Worm (Caenorhabditis elegans) whole organism, L2 larva: ENCODE measurements around the gene srz-70.

ENCODE experiments used
- F13H6.1 ChIP-seq: sonication (generic microtip); optimal IDR thresholded peaks from 2 replicates; lab custom pipeline; 2016; ENCODE audit warnings: missing genetic modification characterization, missing compliant biosample characterization
- R02D3.7 ChIP-seq: fragments of 150-350 bp; optimal IDR thresholded peaks from 2 replicates; lab custom pipeline; 2014; ENCODE audit warnings: missing biosample characterization, missing genetic modification characterization
- ZK546.5 ChIP-seq: sonication (generic microtip); optimal IDR thresholded peaks from 2 replicates; lab custom pipeline; 2017; ENCODE audit warnings: missing biosample characterization, missing genetic modification characterization
- alr-1 ChIP-seq: fragments of 150-350 bp; optimal IDR thresholded peaks from 2 replicates; lab custom pipeline; 2014; ENCODE audit warnings: missing biosample characterization, missing genetic modification characterization
- aly-2 ChIP-seq: fragments of 150-350 bp; optimal IDR thresholded peaks from 2 replicates; lab custom pipeline; 2014; ENCODE audit warnings: missing biosample characterization, missing genetic modification characterization
- ama-1 ChIP-seq: fragments of 150-350 bp; optimal IDR thresholded peaks from 2 replicates; lab custom pipeline; 2018; ENCODE audit warnings: inconsistent platforms
- blmp-1 ChIP-seq: sonication (generic microtip); optimal IDR thresholded peaks from 2 replicates; lab custom pipeline; 2017; ENCODE audit warnings: missing genetic modification characterization, mild to moderate bottlenecking, missing compliant biosample characterization, antibody characterized with exemption, moderate library complexity; ENCODE audit not compliant: insufficient read depth
- ceh-16 ChIP-seq: fragments of 150-350 bp; optimal IDR thresholded peaks from 2 replicates; lab custom pipeline; 2014; ENCODE audit warnings: missing biosample characterization, missing genetic modification characterization
- crh-2 ChIP-seq: sonication (generic microtip); optimal IDR thresholded peaks from 2 replicates; lab custom pipeline; 2017; ENCODE audit warnings: missing biosample characterization, missing genetic modification characterization
- dmd-4 ChIP-seq: sonication (generic microtip); optimal IDR thresholded peaks from 2 replicates; lab custom pipeline; 2017; ENCODE audit warnings: missing biosample characterization, missing genetic modification characterization
- egl-27 ChIP-seq: sonication (generic microtip); optimal IDR thresholded peaks from 3 replicates; lab custom pipeline; 2017; ENCODE audit warnings: missing biosample characterization, missing genetic modification reagents, missing genetic modification characterization
- elt-1 ChIP-seq: fragments of 150-350 bp; optimal IDR thresholded peaks from 2 replicates; lab custom pipeline; 2014; ENCODE audit warnings: missing biosample characterization, missing genetic modification characterization
- elt-3 ChIP-seq: sonication (generic microtip); optimal IDR thresholded peaks from 2 replicates; lab custom pipeline; 2017; ENCODE audit warnings: missing biosample characterization, missing genetic modification characterization
- fos-1 ChIP-seq: fragments of 150-350 bp; optimal IDR thresholded peaks from 2 replicates; lab custom pipeline; 2014; ENCODE audit warnings: missing biosample characterization, missing genetic modification characterization
- lin-11 ChIP-seq: fragments of 150-350 bp; sonication (generic microtip); optimal IDR thresholded peaks from 2 replicates; lab custom pipeline; 2014; ENCODE audit warnings: missing biosample characterization, missing genetic modification characterization, inconsistent platforms, mixed read lengths
- lin-13 ChIP-seq: fragments of 150-350 bp; optimal IDR thresholded peaks from 2 replicates; lab custom pipeline; 2014; ENCODE audit warnings: missing biosample characterization, missing genetic modification reagents, missing genetic modification characterization
- lin-39 ChIP-seq: fragments of 150-350 bp; optimal IDR thresholded peaks from 2 replicates; lab custom pipeline; 2014; ENCODE audit warnings: missing biosample characterization, missing genetic modification reagents, missing genetic modification characterization
- lsy-2 ChIP-seq, 2 experiments: fragments of 150-350 bp in 1 of 2; sonication (generic microtip) in 1 of 2; optimal IDR thresholded peaks; 2 replicates each; lab custom pipeline; 2014 to 2017; ENCODE audit warnings: missing biosample characterization in 2 of 2, missing genetic modification characterization in 2 of 2
- mbf-1 ChIP-seq: sonication (generic microtip); optimal IDR thresholded peaks from 2 replicates; lab custom pipeline; 2017; ENCODE audit warnings: missing biosample characterization, missing genetic modification characterization
- mdl-1 ChIP-seq, 2 experiments: fragments of 150-350 bp in 1 of 2; sonication (generic microtip) in 1 of 2; optimal IDR thresholded peaks; 2 replicates each; lab custom pipeline; 2017; ENCODE audit warnings: missing biosample characterization in 2 of 2, missing genetic modification characterization in 2 of 2
- nhr-11 ChIP-seq: fragments of 150-350 bp; optimal IDR thresholded peaks from 2 replicates; lab custom pipeline; 2014; ENCODE audit warnings: missing biosample characterization, missing genetic modification characterization
- nhr-129 ChIP-seq: fragments of 150-350 bp; optimal IDR thresholded peaks from 2 replicates; lab custom pipeline; 2014; ENCODE audit warnings: missing biosample characterization, missing genetic modification characterization
- nhr-21 ChIP-seq: fragments of 150-350 bp; optimal IDR thresholded peaks from 2 replicates; lab custom pipeline; 2014; ENCODE audit warnings: missing biosample characterization, missing genetic modification characterization
- nhr-23 ChIP-seq: fragments of 150-350 bp; optimal IDR thresholded peaks from 2 replicates; lab custom pipeline; 2014; ENCODE audit warnings: missing biosample characterization, missing genetic modification reagents, missing genetic modification characterization
- nhr-237 ChIP-seq: fragments of 150-350 bp; optimal IDR thresholded peaks from 2 replicates; lab custom pipeline; 2014; ENCODE audit warnings: missing biosample characterization, missing genetic modification characterization
- nhr-25 ChIP-seq: fragments of 150-350 bp; sonication (generic microtip); optimal IDR thresholded peaks from 3 replicates; lab custom pipeline; 2014; ENCODE audit warnings: missing biosample characterization, missing genetic modification characterization
- nhr-77 ChIP-seq: fragments of 150-350 bp; optimal IDR thresholded peaks from 2 replicates; lab custom pipeline; 2014; ENCODE audit warnings: missing biosample characterization, missing genetic modification characterization
- peb-1 ChIP-seq: fragments of 150-350 bp; optimal IDR thresholded peaks from 2 replicates; lab custom pipeline; 2014; ENCODE audit warnings: missing biosample characterization, missing genetic modification characterization
- sem-4 ChIP-seq: fragments of 150-350 bp; optimal IDR thresholded peaks from 2 replicates; lab custom pipeline; 2014; ENCODE audit warnings: missing biosample characterization, missing genetic modification reagents, missing genetic modification characterization
- skn-1 ChIP-seq: sonication (generic microtip); optimal IDR thresholded peaks from 2 replicates; lab custom pipeline; 2017; ENCODE audit warnings: missing biosample characterization, missing genetic modification characterization
- sma-3 ChIP-seq: sonication (generic microtip); optimal IDR thresholded peaks from 2 replicates; lab custom pipeline; 2016; ENCODE audit warnings: missing genetic modification reagents, missing genetic modification characterization, missing compliant biosample characterization
- sma-9 ChIP-seq, 2 experiments: fragments of 150-350 bp in 1 of 2; sonication (generic microtip) in 1 of 2; optimal IDR thresholded peaks; 2 replicates each; lab custom pipeline; 2014 to 2016; ENCODE audit warnings: missing genetic modification characterization in 2 of 2, mild to moderate bottlenecking in 1 of 2, missing biosample characterization in 1 of 2, missing compliant biosample characterization in 1 of 2, missing genetic modification reagents in 1 of 2, moderate library complexity in 1 of 2
- snpc-4 ChIP-seq: fragments of 150-350 bp; optimal IDR thresholded peaks from 2 replicates; lab custom pipeline; 2014; ENCODE audit warnings: missing biosample characterization, missing genetic modification characterization
- unc-39 ChIP-seq: fragments of 150-350 bp; optimal IDR thresholded peaks from 2 replicates; lab custom pipeline; 2014; ENCODE audit warnings: missing biosample characterization, missing genetic modification characterization
- unc-55 ChIP-seq: fragments of 150-350 bp; sonication (generic microtip); optimal IDR thresholded peaks from 3 replicates; lab custom pipeline; 2014; ENCODE audit warnings: missing biosample characterization, missing genetic modification reagents, missing genetic modification characterization
- unc-62 ChIP-seq: fragments of 150-350 bp; optimal IDR thresholded peaks from 2 replicates; lab custom pipeline; 2014; ENCODE audit warnings: missing biosample characterization, missing genetic modification reagents, missing genetic modification characterization
- zag-1 ChIP-seq: fragments of 150-350 bp; optimal IDR thresholded peaks from 2 replicates; lab custom pipeline; 2014; ENCODE audit warnings: missing biosample characterization, missing genetic modification characterization
- ztf-11 ChIP-seq: sonication (generic microtip); optimal IDR thresholded peaks from 2 replicates; lab custom pipeline; 2017; ENCODE audit warnings: missing biosample characterization, missing genetic modification characterization

Gene srz-70

DNA sequence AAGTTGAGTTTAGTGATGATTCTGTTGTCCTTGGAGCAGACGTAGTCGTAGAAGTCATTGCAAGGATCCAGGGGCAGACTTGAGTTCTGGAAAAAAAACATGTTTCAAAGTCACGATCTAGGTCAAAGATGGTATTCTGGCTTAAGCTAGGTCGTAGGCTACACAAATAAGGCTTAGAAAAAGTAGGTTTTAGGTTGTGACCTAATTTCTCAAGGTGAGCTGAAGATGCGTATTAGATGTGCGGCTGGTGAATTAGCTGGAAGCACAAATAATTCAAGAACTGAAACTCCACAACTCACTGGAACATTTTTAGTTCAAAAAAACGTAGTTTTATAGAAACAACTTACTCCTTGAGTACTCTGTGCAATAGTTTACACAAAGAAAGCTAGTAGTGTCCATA is 34.7 kb downstream of the srz-70 start, which contains the start of gene F09D12.2:
TSS of gene F09D12.2 (minus strand) at position 101 of the 400 bp plus-strand sequence.
- TF ChIP-seq R02D3.7, result no peak
- TF ChIP-seq peb-1 (tag; lab: Kevin White, UChicago), result no peak
- TF ChIP-seq skn-1 (tag; lab: Kevin White, UChicago), result no peak
- no peak for TF ChIP-seq nhr-129 (tag; lab: Kevin White, UChicago)
- TF ChIP-seq mbf-1 (tag; lab: Kevin White, UChicago), result no peak
- TF ChIP-seq ztf-11 (tag; lab: Kevin White, UChicago), result no peak
- TF ChIP-seq dmd-4 (tag; lab: Kevin White, UChicago), result no peak
- TF ChIP-seq elt-3 (tag; lab: Kevin White, UChicago), result no peak
- TF ChIP-seq zag-1 (tag; lab: Kevin White, UChicago), result no peak
- TF ChIP-seq aly-2 (tag; lab: Kevin White, UChicago), result no peak
- no peak for TF ChIP-seq crh-2 (tag; lab: Kevin White, UChicago)
- TF ChIP-seq unc-55 (GFP tag; lab: Kevin White, UChicago), result no peak
- TF ChIP-seq egl-27, result no peak
- no peak for TF ChIP-seq nhr-23
- no peak for TF ChIP-seq ama-1 (lab: Kevin White, UChicago)
- no peak for TF ChIP-seq lin-13 (GFP tag; lab: Kevin White, UChicago)
- no peak for TF ChIP-seq nhr-237 (tag; lab: Kevin White, UChicago)
- TF ChIP-seq mdl-1 (tag; optimal IDR thresholded peaks at IDR 0.05; lab: Kevin White, UChicago), result no peak
- TF ChIP-seq F13H6.1 (tag; lab: Kevin White, UChicago), result no peak
- TF ChIP-seq unc-62, result no peak
- TF ChIP-seq, all 48 proteins: peak for 0

DNA sequence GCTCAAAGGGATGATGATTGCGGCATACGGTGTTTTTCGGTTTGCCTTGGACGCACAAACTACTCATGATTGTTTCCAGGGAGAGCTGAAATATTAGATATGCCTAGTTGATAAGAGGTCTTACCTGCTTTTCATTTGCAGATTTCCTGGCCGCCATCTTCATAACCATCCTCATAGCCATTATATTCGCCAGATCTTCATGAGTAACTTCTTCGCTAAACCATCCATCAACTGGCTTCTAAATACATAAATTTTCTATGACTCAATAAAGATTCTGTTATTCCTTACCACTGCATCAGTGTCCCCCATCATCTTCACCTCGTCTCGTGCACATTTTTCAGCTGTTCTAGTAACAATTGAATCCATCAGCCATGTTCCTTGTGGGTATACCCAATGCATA is 36.3 kb downstream of the srz-70 start:
- TF ChIP-seq snpc-4 (tag; lab: Kevin White, UChicago) (no peak), lin-11 (tag; lab: Kevin White, UChicago) (no peak), peb-1 (tag; lab: Kevin White, UChicago) (no peak), nhr-25 (tag; lab: Kevin White, UChicago) (no peak), ceh-16 (tag; lab: Kevin White, UChicago) (no peak), nhr-129 (tag; lab: Kevin White, UChicago) (no peak), ZK546.5 (tag; lab: Kevin White, UChicago) (no peak), ama-1 (lab: Kevin White, UChicago) (no peak), fos-1 (tag; lab: Kevin White, UChicago) (no peak), elt-1 (tag; lab: Kevin White, UChicago) (no peak), nhr-23 (no peak), unc-39 (tag; lab: Kevin White, UChicago) (no peak), mdl-1 (tag; optimal IDR thresholded peaks at IDR 0.05; lab: Kevin White, UChicago) (no peak), ztf-11 (tag; lab: Kevin White, UChicago) (no peak), lin-39 (tag; lab: Kevin White, UChicago) (no peak), zag-1 (tag; lab: Kevin White, UChicago) (no peak)

DNA sequence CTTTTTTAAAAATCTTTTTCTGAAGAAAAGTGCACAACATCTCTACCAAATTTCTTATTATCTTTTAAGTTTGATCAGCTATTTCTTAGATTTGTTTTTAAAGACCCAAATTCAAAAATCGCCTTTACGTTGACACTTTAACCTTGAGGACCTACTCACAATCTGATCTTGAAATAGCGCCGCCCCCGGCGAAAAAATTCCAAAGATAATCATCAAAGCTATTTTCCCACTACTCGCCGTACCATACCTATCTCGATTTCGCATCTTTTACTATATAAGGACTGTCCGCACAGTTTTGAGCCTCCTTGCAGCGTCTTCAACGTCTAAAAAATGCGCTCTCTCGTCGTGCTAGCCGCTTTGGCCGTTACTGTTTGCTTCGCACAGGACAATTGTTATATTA is 38.0 kb downstream of the srz-70 start, which contains the start of gene grd-10:
TSS of gene grd-10 (plus strand) at position 208 of the 400 bp plus-strand sequence.
- no peak for TF ChIP-seq fos-1 (tag; lab: Kevin White, UChicago)
- TF ChIP-seq sem-4, result no peak
- peak; percentile 72 for TF ChIP-seq elt-1 (tag; lab: Kevin White, UChicago)
- TF ChIP-seq egl-27, result no peak
- TF ChIP-seq nhr-11, result no peak
- no peak for TF ChIP-seq sma-3
- TF ChIP-seq nhr-77, result no peak
- no peak for TF ChIP-seq crh-2 (tag; lab: Kevin White, UChicago)
- no peak for TF ChIP-seq peb-1 (tag; lab: Kevin White, UChicago)
- peak; percentile 54 for TF ChIP-seq sma-9 (GFP tag; optimal IDR thresholded peaks at IDR 0.05; lab: Kevin White, UChicago)
- TF ChIP-seq sma-9 (tag; optimal IDR thresholded peaks at IDR 0.05; lab: Kevin White, UChicago), result no peak
- no peak for TF ChIP-seq blmp-1
- TF ChIP-seq F13H6.1 (tag; lab: Kevin White, UChicago), result no peak
- no peak for TF ChIP-seq ama-1 (lab: Kevin White, UChicago)
- peak; percentile 70 for TF ChIP-seq ceh-16 (tag; lab: Kevin White, UChicago)
- TF ChIP-seq lsy-2 (tag; optimal IDR thresholded peaks at IDR 0.05; lab: Kevin White, UChicago), result no peak
- TF ChIP-seq skn-1 (tag; lab: Kevin White, UChicago), result no peak
- no peak for TF ChIP-seq nhr-21
- no peak for TF ChIP-seq dmd-4 (tag; lab: Kevin White, UChicago)
- TF ChIP-seq nhr-25 (tag; lab: Kevin White, UChicago), result peak; percentile 35
- TF ChIP-seq alr-1 (tag; lab: Kevin White, UChicago), result no peak
- no peak for TF ChIP-seq nhr-23
